Fruit fly (Drosophila melanogaster) whole organism, embryonic: ENCODE data around the gene CG31960.

ENCODE experiments used
- ATbp ChIP-seq: fragments of 200-800 bp; sonication (Bioruptor generic); optimal IDR thresholded peaks from 2 replicates; lab custom pipeline; 2017; ENCODE audit warnings: missing biosample characterization, mild to moderate bottlenecking, missing genetic modification characterization, missing genetic modification reagents
- B-H1 ChIP-seq: fragments of 200-800 bp; sonication (Bioruptor generic); IDR thresholded peaks from 3 replicates; pipeline ENCODE4 v1.3.6; 2022; ENCODE audit warnings: missing biosample characterization, missing genetic modification characterization
- Blimp-1 ChIP-seq: fragments of 200-800 bp; sonication (Bioruptor generic); optimal IDR thresholded peaks from 3 replicates; lab custom pipeline; 2018; ENCODE audit warnings: missing biosample characterization, missing genetic modification characterization, mild to moderate bottlenecking, moderate library complexity, missing genetic modification reagents
- CG10209 ChIP-seq: fragments of 200-800 bp; sonication (Bioruptor generic); optimal IDR thresholded peaks from 3 replicates; lab custom pipeline; 2017; ENCODE audit warnings: missing biosample characterization, mild to moderate bottlenecking, missing genetic modification characterization, missing genetic modification reagents
- CG10959 ChIP-seq: fragments of 200-800 bp; sonication (Bioruptor generic); IDR thresholded peaks from 2 replicates; pipeline ENCODE4 v1.3.6; 2022; ENCODE audit warnings: missing biosample characterization, missing genetic modification characterization
- CG11093 ChIP-seq: fragments of 200-800 bp; sonication (Bioruptor generic); IDR thresholded peaks from 3 replicates; pipeline ENCODE4 v1.3.6; 2022; ENCODE audit warnings: missing biosample characterization, missing genetic modification characterization
- CG11695 ChIP-seq: fragments of 200-800 bp; sonication (Bioruptor generic); IDR thresholded peaks from 3 replicates; pipeline ENCODE4 v1.3.6; 2022; ENCODE audit warnings: missing biosample characterization, missing genetic modification characterization
- CG12071 ChIP-seq: fragments of 200-800 bp; sonication (Bioruptor generic); optimal IDR thresholded peaks from 3 replicates; lab custom pipeline; 2018; ENCODE audit warnings: missing biosample characterization, mild to moderate bottlenecking, missing genetic modification characterization
- CG15011 ChIP-seq: fragments of 200-800 bp; sonication (Bioruptor generic); optimal IDR thresholded peaks from 3 replicates; lab custom pipeline; 2018; ENCODE audit warnings: missing biosample characterization, mild to moderate bottlenecking, missing genetic modification characterization
- CG30020 ChIP-seq: fragments of 200-800 bp; optimal IDR thresholded peaks from 2 replicates; lab custom pipeline; 2019; ENCODE audit warnings: missing biosample characterization, mild to moderate bottlenecking, missing genetic modification characterization, moderate library complexity
- CG5953 ChIP-seq: fragments of 200-800 bp; sonication (Bioruptor generic); IDR thresholded peaks from 2 replicates; pipeline ENCODE4 v1.3.6; 2022; ENCODE audit warnings: missing biosample characterization, missing genetic modification characterization
- CG6689 ChIP-seq: fragments of 200-800 bp; sonication (Bioruptor generic); IDR thresholded peaks from 2 replicates; pipeline ENCODE4 v1.3.6; 2022; ENCODE audit warnings: missing biosample characterization, missing genetic modification characterization
- CG7271 ChIP-seq: fragments of 200-800 bp; sonication (Bioruptor generic); optimal IDR thresholded peaks from 2 replicates; lab custom pipeline; 2018; ENCODE audit warnings: missing biosample characterization, mild to moderate bottlenecking, missing genetic modification characterization, moderate library complexity
- CG7372 ChIP-seq: fragments of 200-800 bp; sonication (Bioruptor generic); IDR thresholded peaks from 2 replicates; pipeline ENCODE4 v1.3.6; 2022; ENCODE audit warnings: missing biosample characterization, missing genetic modification characterization
- CG7987 ChIP-seq: fragments of 200-800 bp; sonication (Bioruptor generic); optimal IDR thresholded peaks from 2 replicates; lab custom pipeline; 2018; ENCODE audit warnings: missing biosample characterization, mild to moderate bottlenecking, missing genetic modification characterization, moderate library complexity
- CG8359 ChIP-seq: fragments of 200-800 bp; sonication (Bioruptor generic); optimal IDR thresholded peaks from 2 replicates; lab custom pipeline; 2017; ENCODE audit warnings: missing biosample characterization, mild to moderate bottlenecking, missing genetic modification characterization, borderline replicate concordance
- CG9932 ChIP-seq: fragments of 200-800 bp; sonication (Bioruptor generic); IDR thresholded peaks from 2 replicates; pipeline ENCODE4 v1.3.6; 2022; ENCODE audit warnings: missing biosample characterization, missing genetic modification characterization
- CHES-1-like ChIP-seq: fragments of 200-800 bp; sonication (Bioruptor generic); optimal IDR thresholded peaks from 2 replicates; lab custom pipeline; 2016; ENCODE audit warnings: missing biosample characterization, missing genetic modification characterization
- Chrac-16 ChIP-seq: fragments of 200-800 bp; sonication (Bioruptor generic); optimal IDR thresholded peaks from 3 replicates; lab custom pipeline; 2016; ENCODE audit warnings: missing biosample characterization, missing genetic modification characterization
- Dad ChIP-seq: fragments of 200-800 bp; sonication (Bioruptor generic); optimal IDR thresholded peaks from 3 replicates; lab custom pipeline; 2016; ENCODE audit warnings: missing biosample characterization, missing genetic modification characterization
- Ets65A ChIP-seq: fragments of 200-800 bp; sonication (Bioruptor generic); peaks from one replicate; lab custom pipeline; 2016; ENCODE audit warnings: missing biosample characterization, missing genetic modification characterization
- Ets97D ChIP-seq: fragments of 200-800 bp; sonication (Bioruptor generic); optimal IDR thresholded peaks from 3 replicates; lab custom pipeline; 2016; ENCODE audit warnings: missing biosample characterization, missing genetic modification characterization
- Fer2 ChIP-seq: fragments of 200-800 bp; sonication (Bioruptor generic); optimal IDR thresholded peaks from 2 replicates; lab custom pipeline; 2018; ENCODE audit warnings: missing biosample characterization, mild to moderate bottlenecking, missing genetic modification characterization, moderate library complexity
- H2.0 ChIP-seq: fragments of 200-800 bp; sonication (Bioruptor generic); IDR thresholded peaks from 2 replicates; pipeline ENCODE4 v1.3.6; 2022; ENCODE audit warnings: missing biosample characterization, missing genetic modification characterization
- HLH3B ChIP-seq: fragments of 200-800 bp; sonication (Bioruptor generic); IDR thresholded peaks from 2 replicates; pipeline ENCODE4 v1.3.6; 2022; ENCODE audit warnings: missing biosample characterization, missing genetic modification characterization
- Hr39 ChIP-seq: fragments of >200 bp; optimal IDR thresholded peaks from 2 replicates; lab custom pipeline; 2017
- Meics ChIP-seq: fragments of 200-800 bp; sonication (Bioruptor generic); optimal IDR thresholded peaks from 2 replicates; lab custom pipeline; 2017; ENCODE audit warnings: missing biosample characterization, mild to moderate bottlenecking, missing genetic modification characterization
- PHDP ChIP-seq: fragments of 200-800 bp; sonication (Bioruptor generic); optimal IDR thresholded peaks from 3 replicates; lab custom pipeline; 2018; ENCODE audit warnings: missing biosample characterization, mild to moderate bottlenecking, missing genetic modification characterization, moderate library complexity
- Ravus ChIP-seq: fragments of 200-800 bp; sonication (Bioruptor generic); IDR thresholded peaks from 2 replicates; pipeline ENCODE4 v1.3.6; 2022; ENCODE audit warnings: missing biosample characterization, missing genetic modification characterization
- Tbp ChIP-seq: fragments of >200 bp; optimal IDR thresholded peaks from 2 replicates; lab custom pipeline; 2018; ENCODE audit warnings: missing biosample characterization, missing genetic modification characterization
- Xbp1 ChIP-seq: fragments of 200-800 bp; sonication (Bioruptor generic); optimal IDR thresholded peaks from 3 replicates; lab custom pipeline; 2016; ENCODE audit warnings: missing biosample characterization, mild to moderate bottlenecking, missing genetic modification characterization
- bab2 ChIP-seq: fragments of 200-800 bp; sonication (Bioruptor generic); optimal IDR thresholded peaks from 2 replicates; lab custom pipeline; 2016; ENCODE audit warnings: missing biosample characterization, missing genetic modification characterization
- bcd ChIP-seq: fragments of 200-800 bp; sonication (Bioruptor generic); optimal IDR thresholded peaks from 2 replicates; lab custom pipeline; 2017; ENCODE audit warnings: missing biosample characterization, mild to moderate bottlenecking, missing genetic modification characterization
- btn ChIP-seq: fragments of 200-800 bp; sonication (Bioruptor generic); optimal IDR thresholded peaks from 2 replicates; lab custom pipeline; 2016; ENCODE audit warnings: missing biosample characterization, missing genetic modification characterization
- cas ChIP-seq: fragments of 200-800 bp; sonication (Bioruptor generic); IDR thresholded peaks from 2 replicates; pipeline ENCODE4 v1.3.6; 2022; ENCODE audit warnings: missing biosample characterization, missing genetic modification characterization
- crp ChIP-seq, 2 experiments: fragments of 200-800 bp; sonication (Bioruptor generic); optimal IDR thresholded peaks; 2 replicates in 1 of 2; 3 replicates in 1 of 2; lab custom pipeline; 2017; ENCODE audit warnings: missing biosample characterization in 2 of 2, missing genetic modification characterization in 2 of 2, mild to moderate bottlenecking in 1 of 2, moderate library complexity in 1 of 2
- dimm ChIP-seq: fragments of 200-800 bp; sonication (Bioruptor generic); IDR thresholded peaks from 2 replicates; pipeline ENCODE4 v1.3.6; 2022; ENCODE audit warnings: missing biosample characterization, missing genetic modification characterization
- dmrt99B ChIP-seq: fragments of 200-800 bp; sonication (Bioruptor generic); optimal IDR thresholded peaks from 2 replicates; lab custom pipeline; 2018; ENCODE audit warnings: missing biosample characterization, mild to moderate bottlenecking, missing genetic modification characterization, moderate library complexity
- gfzf ChIP-seq: fragments of 200-800 bp; sonication (Bioruptor generic); optimal IDR thresholded peaks from 2 replicates; lab custom pipeline; 2016; ENCODE audit warnings: missing biosample characterization, mild to moderate bottlenecking, missing genetic modification characterization, moderate library complexity
- hbn ChIP-seq: fragments of 200-800 bp; sonication (Bioruptor generic); IDR thresholded peaks from 2 replicates; pipeline ENCODE4 v1.3.6; 2022; ENCODE audit warnings: missing biosample characterization, missing genetic modification characterization; ENCODE audit not compliant: partially characterized antibody
- lola ChIP-seq, 3 experiments: fragments of >200 bp in 2 of 3; fragments of 200-800 bp in 1 of 3; sonication (Bioruptor generic) in 1 of 3; optimal IDR thresholded peaks; 2 replicates each; lab custom pipeline; 2017 to 2019; ENCODE audit warnings: missing biosample characterization in 3 of 3, missing genetic modification characterization in 3 of 3, mild to moderate bottlenecking in 1 of 3, moderate library complexity in 1 of 3
- oc ChIP-seq: fragments of 200-800 bp; sonication (Bioruptor generic); optimal IDR thresholded peaks from 2 replicates; lab custom pipeline; 2018; ENCODE audit warnings: missing biosample characterization, mild to moderate bottlenecking, missing genetic modification characterization, moderate library complexity
- p53 ChIP-seq: fragments of 200-800 bp; sonication (Bioruptor generic); optimal IDR thresholded peaks from 2 replicates; lab custom pipeline; 2016; ENCODE audit warnings: missing biosample characterization, missing genetic modification characterization
- rib ChIP-seq: fragments of 200-800 bp; sonication (Bioruptor generic); IDR thresholded peaks from 2 replicates; pipeline ENCODE4 v1.3.6; 2022; ENCODE audit warnings: missing biosample characterization, missing genetic modification characterization
- sqz ChIP-seq: fragments of 200-800 bp; sonication (Bioruptor generic); optimal IDR thresholded peaks from 3 replicates; lab custom pipeline; 2018; ENCODE audit warnings: missing biosample characterization, mild to moderate bottlenecking, missing genetic modification characterization
- sr ChIP-seq: fragments of 200-800 bp; sonication (Bioruptor generic); IDR thresholded peaks from 3 replicates; pipeline ENCODE4 v1.3.6; 2022; ENCODE audit warnings: missing biosample characterization, missing genetic modification characterization
- zen2 ChIP-seq: fragments of 200-800 bp; sonication (Bioruptor generic); IDR thresholded peaks from 3 replicates; pipeline ENCODE4 v1.3.6; 2022; ENCODE audit warnings: missing biosample characterization, missing genetic modification characterization; ENCODE audit not compliant: partially characterized antibody
- zfh1 ChIP-seq: fragments of 200-800 bp; sonication (Bioruptor generic); IDR thresholded peaks from 3 replicates; pipeline ENCODE4 v1.3.6; 2022; ENCODE audit warnings: missing biosample characterization, missing genetic modification characterization

CG31960 gene

dm6 chr2L:3748691-3749090, 36.1 kb upstream of the CG31960 start (continued):
- 0 out of 2 replicates have a peak, but pooled peaks have one; percentile 4 for TF ChIP-seq CG9932 (GFP tag; lab: Robert Waterston, UW)

dm6 chr2L:3754835-3755547, 29.8 kb upstream of the CG31960 start:
- TF ChIP-seq Ravus (no peak), zfh1 (GFP tag; lab: Robert Waterston, UW) (no peak), B-H1 (GFP tag; lab: Robert Waterston, UW) (no peak), CG7372 (GFP tag; lab: Robert Waterston, UW) (peak; percentile 75), CG6689 (GFP tag; lab: Robert Waterston, UW) (peak; percentile 33; the same call in 1 of the 2 replicates), crp (GFP tag; optimal IDR thresholded peaks at IDR 0.05; lab: Kevin White, UChicago) (no peak), CG30020 (no peak), gfzf (GFP tag; lab: Kevin White, UChicago) (no peak), btn (GFP tag; lab: Kevin White, UChicago) (no peak), zen2 (GFP tag; lab: Robert Waterston, UW) (no peak), dimm (GFP tag; lab: Robert Waterston, UW) (no peak), Hr39 (lab: Kevin White, UChicago) (no peak), Xbp1 (peak; percentile 10), bcd (GFP tag; lab: Kevin White, UChicago) (peak; percentile 43), hbn (GFP tag; lab: Robert Waterston, UW) (no peak), Fer2 (tag; lab: Kevin White, UChicago) (no peak), CG11093 (no peak), CHES-1-like (GFP tag; lab: Kevin White, UChicago) (no peak), oc (tag; lab: Kevin White, UChicago) (no peak), HLH3B (GFP tag; lab: Robert Waterston, UW) (peak; percentile 24; the same call in 1 of the 2 replicates), CG7987 (GFP tag; lab: Kevin White, UChicago) (no peak), Chrac-16 (GFP tag; lab: Kevin White, UChicago) (no peak), dmrt99B (tag; lab: Kevin White, UChicago) (peak; percentile 53), CG15011 (GFP tag; lab: Kevin White, UChicago) (no peak), CG10959 (GFP tag; lab: Robert Waterston, UW) (no peak), bab2 (GFP tag; lab: Kevin White, UChicago) (no peak), Ets97D (no peak), CG9932 (GFP tag; lab: Robert Waterston, UW) (peak; percentile 58), PHDP (tag; lab: Kevin White, UChicago) (no peak), Ets65A (GFP tag; lab: Kevin White, UChicago) (peak; percentile 61), sr (GFP tag; lab: Robert Waterston, UW) (no peak), Meics (GFP tag; lab: Kevin White, UChicago) (peak; percentile 65), CG7271 (no peak), Dad (no peak), sqz (GFP tag; lab: Kevin White, UChicago) (no peak), ATbp (GFP tag; lab: Kevin White, UChicago) (no peak), p53 (no peak), Blimp-1 (GFP tag; lab: Kevin White, UChicago) (no peak), CG8359 (GFP tag; lab: Kevin White, UChicago) (no peak), lola (GFP tag; optimal IDR thresholded peaks at IDR 0.05; lab: Kevin White, UChicago) (no peak), H2.0 (GFP tag; lab: Robert Waterston, UW) (no peak), CG12071 (GFP tag; lab: Kevin White, UChicago) (no peak), rib (GFP tag; lab: Robert Waterston, UW) (no peak), cas (GFP tag; lab: Robert Waterston, UW) (0 out of 2 replicates have a peak, but pooled peaks have one; percentile 8), Tbp (no peak), CG10209 (no peak), CG5953 (GFP tag; lab: Robert Waterston, UW) (no peak), CG11695 (GFP tag; lab: Robert Waterston, UW) (peak; percentile 54; the same call in 2 of the 3 replicates)
